Worm (Caenorhabditis elegans): Measurements from ENCODE around the gene dct-11.

The dct-11 gene

DNA sequence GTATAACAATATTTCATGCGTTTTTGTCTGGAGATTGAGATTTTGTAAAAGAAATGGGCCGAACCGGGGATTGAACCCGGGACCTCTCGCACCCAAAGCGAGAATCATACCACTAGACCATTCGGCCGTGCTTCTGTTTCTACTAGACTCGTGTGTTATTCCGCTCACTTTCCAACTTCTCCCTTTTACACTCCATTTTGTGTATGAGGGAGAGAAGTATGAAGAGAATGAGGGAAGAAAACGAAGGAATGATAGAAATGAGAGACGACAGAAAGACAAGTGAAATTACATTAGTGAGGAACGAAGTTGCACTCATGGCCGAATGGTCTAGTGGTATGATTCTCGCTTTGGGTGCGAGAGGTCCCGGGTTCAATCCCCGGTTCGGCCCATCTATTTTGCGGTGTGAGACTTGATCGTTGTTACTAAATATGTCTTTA is 38.4 kb downstream of the dct-11 start:
- no peak for TF ChIP-seq ztf-11 (tag; optimal IDR thresholded peaks at IDR 0.05)
- TF ChIP-seq dmd-6 (GFP tag; IDR thresholded peaks at IDR 0.05) = peak; percentile 69
- peak; percentile 81 for TF ChIP-seq mxl-2 (GFP tag; conservative IDR thresholded peaks at IDR 0.05)
- TF ChIP-seq ztf-7 (tag; optimal IDR thresholded peaks at IDR 0.05) = peak; percentile 89
- peak; percentile 93 for TF ChIP-seq gei-8 (GFP tag; optimal IDR thresholded peaks at IDR 0.05)
- 0 out of 2 replicates have a peak, but pooled peaks have one; percentile 53 for TF ChIP-seq nhr-41 (GFP tag; IDR thresholded peaks at IDR 0.05)
- peak; percentile 93 for TF ChIP-seq T26A8.4 (GFP tag; IDR thresholded peaks at IDR 0.05)
- TF ChIP-seq duxl-1 (tag; optimal IDR thresholded peaks at IDR 0.05; ENCODE audit: poor library complexity) = peak; percentile 90
- peak in 1 of 2 experiments; percentile 57 for TF ChIP-seq unc-62 (GFP tag; optimal IDR thresholded peaks at IDR 0.05 in 1 of 2)
- TF ChIP-seq unc-62 (tag; optimal IDR thresholded peaks at IDR 0.05) = no peak
- TF ChIP-seq vab-7 (GFP tag; IDR thresholded peaks at IDR 0.05) = peak; percentile 92
- peak; percentile 85 for TF ChIP-seq F10B5.3 (tag; optimal IDR thresholded peaks at IDR 0.05)
- TF ChIP-seq zfp-3 (GFP tag; conservative IDR thresholded peaks at IDR 0.05) = peak; percentile 88
- peak; percentile 82 for TF ChIP-seq F49E8.2 (tag; optimal IDR thresholded peaks at IDR 0.05; ENCODE audit: borderline replicate concordance)
- peak; percentile 64; the same call in 1 of the 2 replicates for TF ChIP-seq lin-29 (GFP tag; IDR thresholded peaks at IDR 0.05)
- 0 out of 2 replicates have a peak, but pooled peaks have one; percentile 25 for TF ChIP-seq ZK337.2 (GFP tag; IDR thresholded peaks at IDR 0.05)
- TF ChIP-seq mes-2 (tag; optimal IDR thresholded peaks at IDR 0.05; ENCODE audit: poor library complexity, severe bottlenecking) = peak; percentile 87
- peak; percentile 83 for TF ChIP-seq lir-3 (tag; optimal IDR thresholded peaks at IDR 0.05)
- peak; percentile 78 for TF ChIP-seq mxl-3 (GFP tag; optimal IDR thresholded peaks at IDR 0.05)
- TF ChIP-seq spr-3 (GFP tag; optimal IDR thresholded peaks at IDR 0.05) = peak; percentile 90
- no peak for TF ChIP-seq daf-8 (GFP tag; IDR thresholded peaks at IDR 0.05)
- TF ChIP-seq set-16 (GFP tag; IDR thresholded peaks at IDR 0.05) = peak; percentile 37; the same call in 1 of the 2 replicates
- TF ChIP-seq tag-97 (GFP tag; IDR thresholded peaks at IDR 0.05) = peak; percentile 82; the same call in 1 of the 2 replicates
- peak; percentile 73 for TF ChIP-seq dve-1 (tag; optimal IDR thresholded peaks at IDR 0.05; ENCODE audit: insufficient read depth)
- peak; percentile 86 for TF ChIP-seq jun-1 (tag; optimal IDR thresholded peaks at IDR 0.05)
- peak; percentile 94 for TF ChIP-seq pha-4 (GFP tag; IDR thresholded peaks at IDR 0.05)
- TF ChIP-seq pha-4 (tag; optimal IDR thresholded peaks at IDR 0.05) = no peak
- peak; percentile 76; the same call in 1 of the 2 replicates for TF ChIP-seq Y75B8A.6 (GFP tag; IDR thresholded peaks at IDR 0.05)
- peak; percentile 67 for TF ChIP-seq ceh-32 (tag; optimal IDR thresholded peaks at IDR 0.05; ENCODE audit: poor library complexity)
- peak; percentile 24 for TF ChIP-seq nhr-237 (tag; optimal IDR thresholded peaks at IDR 0.05)
- TF ChIP-seq skn-1 (tag; optimal IDR thresholded peaks at IDR 0.05) = no peak
- peak; percentile 75 for TF ChIP-seq Y48G9A.11 (GFP tag; IDR thresholded peaks at IDR 0.05)
- peak; percentile 59 for TF ChIP-seq nhr-28 (tag; optimal IDR thresholded peaks at IDR 0.05)
- TF ChIP-seq nhr-6 (tag; optimal IDR thresholded peaks at IDR 0.05) = peak; percentile 76
- TF ChIP-seq lin-13 (GFP tag; optimal IDR thresholded peaks at IDR 0.05) = peak; percentile 66
- TF ChIP-seq ces-1 (GFP tag; optimal IDR thresholded peaks at IDR 0.05) = peak; percentile 91
- peak; percentile 73 for TF ChIP-seq Y5F2A.4 (GFP tag; optimal IDR thresholded peaks at IDR 0.05)
- 0 out of 2 replicates have a peak, but pooled peaks have one; percentile 26 for TF ChIP-seq zip-11 (GFP tag; IDR thresholded peaks at IDR 0.05)
- TF ChIP-seq ama-1 (optimal IDR thresholded peaks at IDR 0.05) = no peak
- TF ChIP-seq ctbp-1 (GFP tag; IDR thresholded peaks at IDR 0.05) = peak; percentile 98
- peak; percentile 59 to 63 for TF ChIP-seq hif-1 (tag; optimal IDR thresholded peaks at IDR 0.05)
- TF ChIP-seq egl-43 (GFP tag; IDR thresholded peaks at IDR 0.05) = peak; percentile 98
- no peak for TF ChIP-seq lin-15B (tag; optimal IDR thresholded peaks at IDR 0.05)
- TF ChIP-seq daf-19 (GFP tag; conservative IDR thresholded peaks at IDR 0.05) = peak; percentile 92
- TF ChIP-seq fkh-10 (GFP tag; optimal IDR thresholded peaks at IDR 0.05) = peak; percentile 57
- TF ChIP-seq mdt-29 (GFP tag; IDR thresholded peaks at IDR 0.05) = peak; percentile 85
- TF ChIP-seq madf-5 (GFP tag; IDR thresholded peaks at IDR 0.05) = peak; percentile 57 to 84; a peak in 3 of 4 replicates
- peak; percentile 68 for TF ChIP-seq T20F7.1 (GFP tag; optimal IDR thresholded peaks at IDR 0.05)
- peak; percentile 38 for TF ChIP-seq zag-1 (tag; optimal IDR thresholded peaks at IDR 0.05)
- peak; percentile 83 for TF ChIP-seq php-3 (GFP tag; IDR thresholded peaks at IDR 0.05)

All from whole organism, L4 larva.